Worm (Caenorhabditis elegans): ENCODE measurements around the gene oac-41.

oac-41 gene

DNA sequence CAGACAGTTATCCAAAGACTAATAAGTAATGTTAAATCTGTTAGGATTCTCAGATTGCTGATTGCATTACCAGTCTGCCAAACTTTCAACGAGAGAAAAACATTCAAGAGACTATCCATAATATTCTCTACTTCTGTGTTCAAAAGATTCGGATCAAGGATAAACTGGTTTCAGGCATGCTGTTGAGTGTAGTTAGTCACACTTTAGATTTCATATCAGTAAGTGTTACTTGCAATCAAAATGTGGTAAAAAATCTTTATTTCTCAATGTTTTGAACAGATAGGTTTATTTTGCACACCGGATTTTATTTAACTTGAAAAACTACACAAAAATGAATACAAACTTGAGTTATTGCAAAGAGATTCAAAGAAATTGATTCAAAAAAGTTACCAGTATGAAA is at the start of gene oac-41:
Gene oac-41, minus strand, starts transcription at position 101 of the 400 bp plus-strand sequence.
- no peak for TF ChIP-seq ceh-28 (tag; optimal IDR thresholded peaks at IDR 0.05)
- TF ChIP-seq elt-3 (tag; optimal IDR thresholded peaks at IDR 0.05): no peak
- no peak for TF ChIP-seq nhr-28 (tag; optimal IDR thresholded peaks at IDR 0.05)
- no peak for TF ChIP-seq lin-15B (tag; optimal IDR thresholded peaks at IDR 0.05)
- no peak for TF ChIP-seq egl-5 (tag; optimal IDR thresholded peaks at IDR 0.05)
- no peak for TF ChIP-seq unc-39 (tag; optimal IDR thresholded peaks at IDR 0.05)
- no peak for TF ChIP-seq ztf-4 (tag; optimal IDR thresholded peaks at IDR 0.05)
- TF ChIP-seq nhr-25 (tag; optimal IDR thresholded peaks at IDR 0.05): no peak
- no peak for TF ChIP-seq snpc-4 (tag; optimal IDR thresholded peaks at IDR 0.05)
- TF ChIP-seq ceh-16 (tag; optimal IDR thresholded peaks at IDR 0.05): no peak
- TF ChIP-seq nhr-43 (tag; optimal IDR thresholded peaks at IDR 0.05; ENCODE audit: poor library complexity, severe bottlenecking): no peak
- TF ChIP-seq ceh-9 (tag; optimal IDR thresholded peaks at IDR 0.05): no peak
- no peak for TF ChIP-seq nhr-67 (tag; optimal IDR thresholded peaks at IDR 0.05)
- TF ChIP-seq aly-2 (tag; optimal IDR thresholded peaks at IDR 0.05): no peak

DNA sequence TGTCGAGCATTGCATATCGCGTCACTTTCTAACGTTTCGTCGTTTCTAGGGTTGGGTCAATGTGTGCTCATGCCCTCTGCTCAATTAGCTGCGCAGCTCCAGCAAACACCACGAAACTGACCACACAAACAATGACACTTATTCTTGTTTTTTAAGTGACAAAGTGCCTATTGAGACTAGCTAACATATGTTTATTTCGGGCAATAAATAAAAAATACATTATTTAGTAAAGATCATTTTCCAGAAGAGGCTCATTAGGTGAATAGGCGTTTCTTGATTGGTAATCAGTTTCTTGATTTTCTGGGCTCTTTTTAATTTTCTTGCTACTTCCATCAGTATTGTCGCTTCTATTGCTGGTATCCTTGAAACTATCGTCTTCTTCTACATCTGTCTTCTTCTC is 47.7 kb upstream of the oac-41 start, which contains the start of gene T27E4.5:
Gene T27E4.5, minus strand, starts transcription at position 101 of the 400 bp plus-strand sequence.
- no peak for TF ChIP-seq lsy-12 (tag; optimal IDR thresholded peaks at IDR 0.05)
- no peak for TF ChIP-seq nhr-76 (tag; optimal IDR thresholded peaks at IDR 0.05)
- no peak for TF ChIP-seq ceh-9 (tag; optimal IDR thresholded peaks at IDR 0.05)
- no peak for TF ChIP-seq nhr-11 (tag; optimal IDR thresholded peaks at IDR 0.05)
- no peak for TF ChIP-seq snpc-4 (tag; optimal IDR thresholded peaks at IDR 0.05)
- TF ChIP-seq lin-15B (tag; optimal IDR thresholded peaks at IDR 0.05): no peak
- no peak for TF ChIP-seq nhr-12 (tag; optimal IDR thresholded peaks at IDR 0.05)
- no peak for TF ChIP-seq elt-2 (tag; optimal IDR thresholded peaks at IDR 0.05)
- TF ChIP-seq nhr-67 (tag; optimal IDR thresholded peaks at IDR 0.05): no peak
- TF ChIP-seq zag-1 (tag; optimal IDR thresholded peaks at IDR 0.05): no peak
- no peak for TF ChIP-seq fkh-10 (GFP tag; optimal IDR thresholded peaks at IDR 0.05)
- TF ChIP-seq fos-1 (tag; optimal IDR thresholded peaks at IDR 0.05): no peak
- no peak for TF ChIP-seq sea-2 (GFP tag; optimal IDR thresholded peaks at IDR 0.05)
- no peak for TF ChIP-seq eor-1 (tag; optimal IDR thresholded peaks at IDR 0.05)

DNA sequence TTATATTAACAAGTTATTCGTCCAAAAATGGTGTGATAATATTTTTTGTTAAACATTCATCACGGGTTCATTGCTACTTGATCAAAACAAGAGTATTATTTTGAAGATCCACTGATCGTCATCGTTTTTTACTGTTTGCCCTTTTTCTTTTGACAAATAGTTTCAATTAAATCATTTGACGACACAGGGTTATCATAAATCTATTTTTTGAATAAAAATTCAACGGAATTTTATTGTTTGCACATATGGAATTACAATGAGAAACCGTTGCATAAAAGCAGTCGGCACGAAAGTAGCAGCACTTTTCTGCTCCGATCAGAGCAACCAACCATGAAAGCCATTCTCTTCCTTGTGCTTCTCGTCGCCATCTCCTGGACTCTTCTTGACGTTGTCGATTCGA is 45.7 kb upstream of the oac-41 start, which contains the start of gene fip-2:
Gene fip-2, plus strand, starts transcription at position 301 of the 400 bp plus-strand sequence.
- TF ChIP-seq egl-27 (tag; optimal IDR thresholded peaks at IDR 0.05) (no peak), ztf-4 (tag; optimal IDR thresholded peaks at IDR 0.05) (no peak), tbx-2 (tag; optimal IDR thresholded peaks at IDR 0.05) (no peak), fos-1 (tag; optimal IDR thresholded peaks at IDR 0.05) (no peak), aly-2 (tag; optimal IDR thresholded peaks at IDR 0.05) (no peak), mml-1 (tag; optimal IDR thresholded peaks at IDR 0.05) (no peak), ceh-16 (tag; optimal IDR thresholded peaks at IDR 0.05) (no peak), lsy-12 (tag; optimal IDR thresholded peaks at IDR 0.05) (no peak), unc-62 (GFP tag; optimal IDR thresholded peaks at IDR 0.05) (no peak), fkh-10 (GFP tag; optimal IDR thresholded peaks at IDR 0.05) (no peak), eor-1 (tag; optimal IDR thresholded peaks at IDR 0.05) (no peak), ceh-9 (tag; optimal IDR thresholded peaks at IDR 0.05) (no peak)

DNA sequence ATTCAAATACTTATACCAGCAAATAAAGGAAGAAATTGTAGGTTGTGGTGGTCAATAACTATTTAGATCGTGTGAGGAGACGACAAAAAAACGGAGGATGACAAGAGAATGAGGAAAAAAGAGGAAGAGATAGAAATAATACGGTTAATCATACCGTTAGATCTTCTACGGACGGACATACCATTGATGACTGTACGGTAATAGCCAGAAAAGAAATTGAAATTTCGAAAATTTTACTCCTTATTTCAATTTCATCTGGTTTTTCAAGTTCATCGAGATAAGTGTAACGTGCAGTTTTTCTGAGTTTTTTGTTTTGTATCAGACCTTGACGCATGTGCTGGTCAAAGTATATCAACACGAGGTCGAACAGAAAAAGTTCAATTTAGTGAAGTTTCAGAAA is 43.9 kb upstream of the oac-41 start:
- TF ChIP-seq elt-1 (tag; optimal IDR thresholded peaks at IDR 0.05): peak; percentile 87
- no peak for TF ChIP-seq nhr-23 (tag; optimal IDR thresholded peaks at IDR 0.05)

DNA sequence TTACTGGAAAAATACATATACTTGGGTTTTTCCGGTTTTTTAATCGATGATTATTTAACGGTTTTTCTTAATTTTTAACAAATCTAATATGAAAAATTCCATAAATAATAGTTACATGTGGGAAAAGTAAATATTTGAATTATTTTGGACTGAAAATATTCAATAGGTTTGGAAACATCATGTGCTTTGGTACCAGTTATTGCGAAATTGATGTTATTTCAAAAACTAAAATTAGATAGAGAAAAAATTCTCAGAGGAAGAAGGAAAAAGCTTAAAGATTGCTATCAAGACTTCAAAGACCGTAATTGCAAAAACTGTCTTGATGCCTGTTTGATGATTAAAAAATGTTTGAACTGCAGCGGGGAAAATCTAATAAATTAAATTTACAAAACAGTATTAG is 43.0 kb upstream of the oac-41 start:
- TF ChIP-seq elt-3 (tag; optimal IDR thresholded peaks at IDR 0.05): no peak
- no peak for TF ChIP-seq lin-15B (tag; optimal IDR thresholded peaks at IDR 0.05)
- no peak for TF ChIP-seq unc-39 (tag; optimal IDR thresholded peaks at IDR 0.05)
- no peak for TF ChIP-seq egl-27 (tag; optimal IDR thresholded peaks at IDR 0.05)
- no peak for TF ChIP-seq unc-62 (GFP tag; optimal IDR thresholded peaks at IDR 0.05)
- no peak for TF ChIP-seq lsy-12 (tag; optimal IDR thresholded peaks at IDR 0.05)
- no peak for TF ChIP-seq nhr-25 (tag; optimal IDR thresholded peaks at IDR 0.05)
- TF ChIP-seq nhr-77 (tag; optimal IDR thresholded peaks at IDR 0.05): no peak
- TF ChIP-seq egl-5 (tag; optimal IDR thresholded peaks at IDR 0.05): no peak
- TF ChIP-seq eor-1 (tag; optimal IDR thresholded peaks at IDR 0.05): no peak
- no peak for TF ChIP-seq fkh-2 (tag; optimal IDR thresholded peaks at IDR 0.05)

DNA sequence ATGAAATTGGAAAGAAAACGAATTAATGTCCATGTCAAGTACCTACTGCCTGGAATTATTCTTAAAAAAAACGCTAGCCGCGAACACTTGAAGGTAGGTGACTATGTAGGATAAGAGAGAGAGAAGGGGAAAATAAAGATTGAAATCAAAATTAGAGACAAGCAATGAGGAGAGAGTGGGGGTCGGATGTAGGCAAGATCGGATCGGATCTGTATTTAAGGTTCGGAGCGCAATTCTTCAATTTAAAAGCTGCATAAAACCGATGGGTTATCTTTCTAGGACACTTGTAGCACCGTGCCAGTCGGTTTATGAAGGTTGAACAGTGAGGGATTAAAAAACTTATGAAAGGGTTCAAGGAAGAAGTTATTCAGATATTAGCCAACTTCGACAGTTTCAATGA is 41.2 kb upstream of the oac-41 start:
- peak; percentile 32 for TF ChIP-seq nhr-23 (tag; optimal IDR thresholded peaks at IDR 0.05)
- no peak for TF ChIP-seq nhr-67 (tag; optimal IDR thresholded peaks at IDR 0.05)
